Fruit fly (Drosophila melanogaster) whole organism, embryonic: Measurements from ENCODE around the gene Ppm1.

Experiments used
- Hey ChIP-seq: fragments of 200-800 bp; sonication (Bioruptor generic); optimal IDR thresholded peaks from 3 replicates; lab custom pipeline; 2018; ENCODE audit warnings: missing biosample characterization, mild to moderate bottlenecking, missing genetic modification characterization
- tin ChIP-seq: fragments of 200-800 bp; sonication (Bioruptor generic); optimal IDR thresholded peaks from 3 replicates; lab custom pipeline; 2016; ENCODE audit warnings: missing biosample characterization, missing genetic modification characterization

DNA sequence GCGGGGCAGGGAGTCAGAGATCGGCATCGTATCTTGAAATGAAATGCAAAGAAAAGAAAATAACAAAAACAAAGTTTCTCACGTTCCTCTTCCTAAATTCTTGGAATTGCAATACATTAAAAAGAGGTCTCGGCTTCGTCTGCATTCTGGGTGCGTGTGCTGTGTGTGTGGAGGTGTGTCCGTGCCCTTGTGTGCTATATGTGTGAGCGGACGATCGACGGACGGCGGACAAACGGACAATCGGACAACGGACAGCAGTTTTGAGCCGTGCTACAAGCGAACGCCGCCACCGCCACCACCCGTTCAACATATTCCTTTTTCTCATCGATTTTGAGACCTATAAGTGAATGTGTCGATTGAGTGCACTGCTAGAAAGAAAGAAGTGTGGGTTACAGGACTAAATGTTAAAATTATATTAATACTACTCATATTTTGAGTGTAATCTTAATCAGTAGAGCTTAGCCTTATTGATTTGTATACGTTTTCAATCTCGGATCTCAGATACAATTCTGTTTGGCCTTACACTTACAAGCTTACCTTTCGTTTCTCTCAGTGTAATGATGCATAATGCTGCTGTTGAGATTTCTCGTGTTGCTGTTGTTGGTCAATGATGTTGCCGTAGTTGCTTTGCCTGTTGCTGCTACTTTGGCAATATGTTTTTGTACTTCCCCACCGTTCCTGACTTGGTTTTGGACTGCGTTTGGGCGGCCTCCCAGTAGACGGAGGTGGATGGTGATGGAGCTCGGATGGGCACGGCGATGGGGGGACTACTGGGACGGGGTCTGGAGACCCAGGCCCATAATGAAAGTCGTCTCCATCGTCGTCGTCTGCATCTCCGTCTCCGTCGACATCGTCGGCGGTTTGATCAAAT is 40.2 kb downstream of the Ppm1 start:
- TF ChIP-seq Hey (tag; lab: Kevin White, UChicago) (no peak), tin (GFP tag; lab: Kevin White, UChicago) (peak; percentile 85)
